Worm (Caenorhabditis elegans) whole organism, L2 larva: ENCODE results near the gene F55C12.19.

Source experiments
- C34F6.9 ChIP-seq: fragments of 150-350 bp; optimal IDR thresholded peaks from 2 replicates; lab custom pipeline; 2014; ENCODE audit warnings: missing biosample characterization, missing genetic modification characterization
- F13H6.1 ChIP-seq: sonication (generic microtip); optimal IDR thresholded peaks from 2 replicates; lab custom pipeline; 2016; ENCODE audit warnings: missing genetic modification characterization, missing compliant biosample characterization
- R02D3.7 ChIP-seq: fragments of 150-350 bp; optimal IDR thresholded peaks from 2 replicates; lab custom pipeline; 2014; ENCODE audit warnings: missing biosample characterization, missing genetic modification characterization
- Y55F3AM.14 ChIP-seq: fragments of 200-800 bp; sonication (Bioruptor generic); optimal IDR thresholded peaks from 2 replicates; lab custom pipeline; 2018; ENCODE audit warnings: mild to moderate bottlenecking, missing genetic modification characterization, missing compliant biosample characterization
- ZK546.5 ChIP-seq: sonication (generic microtip); optimal IDR thresholded peaks from 2 replicates; lab custom pipeline; 2017; ENCODE audit warnings: missing biosample characterization, missing genetic modification characterization
- alr-1 ChIP-seq: fragments of 150-350 bp; optimal IDR thresholded peaks from 2 replicates; lab custom pipeline; 2014; ENCODE audit warnings: missing biosample characterization, missing genetic modification characterization
- aly-2 ChIP-seq: fragments of 150-350 bp; optimal IDR thresholded peaks from 2 replicates; lab custom pipeline; 2014; ENCODE audit warnings: missing biosample characterization, missing genetic modification characterization
- ama-1 ChIP-seq: fragments of 150-350 bp; optimal IDR thresholded peaks from 2 replicates; lab custom pipeline; 2018; ENCODE audit warnings: inconsistent platforms
- blmp-1 ChIP-seq: sonication (generic microtip); optimal IDR thresholded peaks from 2 replicates; lab custom pipeline; 2017; ENCODE audit warnings: missing genetic modification characterization, mild to moderate bottlenecking, missing compliant biosample characterization, antibody characterized with exemption, moderate library complexity; ENCODE audit not compliant: insufficient read depth
- ceh-82 ChIP-seq: fragments of 150-350 bp; optimal IDR thresholded peaks from 2 replicates; lab custom pipeline; 2014; ENCODE audit warnings: missing biosample characterization, missing genetic modification characterization
- crh-2 ChIP-seq: sonication (generic microtip); optimal IDR thresholded peaks from 2 replicates; lab custom pipeline; 2017; ENCODE audit warnings: missing biosample characterization, missing genetic modification characterization
- dmd-4 ChIP-seq: sonication (generic microtip); optimal IDR thresholded peaks from 2 replicates; lab custom pipeline; 2017; ENCODE audit warnings: missing biosample characterization, missing genetic modification characterization
- egl-27 ChIP-seq: sonication (generic microtip); optimal IDR thresholded peaks from 3 replicates; lab custom pipeline; 2017; ENCODE audit warnings: missing biosample characterization, missing genetic modification reagents, missing genetic modification characterization
- elt-1 ChIP-seq: fragments of 150-350 bp; optimal IDR thresholded peaks from 2 replicates; lab custom pipeline; 2014; ENCODE audit warnings: missing biosample characterization, missing genetic modification characterization
- fos-1 ChIP-seq: fragments of 150-350 bp; optimal IDR thresholded peaks from 2 replicates; lab custom pipeline; 2014; ENCODE audit warnings: missing biosample characterization, missing genetic modification characterization
- gmeb-1 ChIP-seq: fragments of 150-350 bp; optimal IDR thresholded peaks from 2 replicates; lab custom pipeline; 2014; ENCODE audit warnings: missing biosample characterization, missing genetic modification characterization
- lin-11 ChIP-seq: fragments of 150-350 bp; sonication (generic microtip); optimal IDR thresholded peaks from 2 replicates; lab custom pipeline; 2014; ENCODE audit warnings: missing biosample characterization, missing genetic modification characterization, inconsistent platforms, mixed read lengths
- lin-39 ChIP-seq: fragments of 150-350 bp; optimal IDR thresholded peaks from 2 replicates; lab custom pipeline; 2014; ENCODE audit warnings: missing biosample characterization, missing genetic modification reagents, missing genetic modification characterization
- lsy-2 ChIP-seq, 2 experiments: fragments of 150-350 bp in 1 of 2; sonication (generic microtip) in 1 of 2; optimal IDR thresholded peaks; 2 replicates each; lab custom pipeline; 2014 to 2017; ENCODE audit warnings: missing biosample characterization in 2 of 2, missing genetic modification characterization in 2 of 2
- mbf-1 ChIP-seq: sonication (generic microtip); optimal IDR thresholded peaks from 2 replicates; lab custom pipeline; 2017; ENCODE audit warnings: missing biosample characterization, missing genetic modification characterization
- mdl-1 ChIP-seq, 2 experiments: fragments of 150-350 bp in 1 of 2; sonication (generic microtip) in 1 of 2; optimal IDR thresholded peaks; 2 replicates each; lab custom pipeline; 2017; ENCODE audit warnings: missing biosample characterization in 2 of 2, missing genetic modification characterization in 2 of 2
- nhr-10 ChIP-seq: sonication (generic microtip); optimal IDR thresholded peaks from 2 replicates; lab custom pipeline; 2017; ENCODE audit warnings: missing biosample characterization, missing genetic modification characterization
- nhr-11 ChIP-seq: fragments of 150-350 bp; optimal IDR thresholded peaks from 2 replicates; lab custom pipeline; 2014; ENCODE audit warnings: missing biosample characterization, missing genetic modification characterization
- nhr-12 ChIP-seq: fragments of 150-350 bp; optimal IDR thresholded peaks from 2 replicates; lab custom pipeline; 2014; ENCODE audit warnings: missing biosample characterization, missing genetic modification characterization
- nhr-129 ChIP-seq: fragments of 150-350 bp; optimal IDR thresholded peaks from 2 replicates; lab custom pipeline; 2014; ENCODE audit warnings: missing biosample characterization, missing genetic modification characterization
- nhr-21 ChIP-seq: fragments of 150-350 bp; optimal IDR thresholded peaks from 2 replicates; lab custom pipeline; 2014; ENCODE audit warnings: missing biosample characterization, missing genetic modification characterization
- nhr-25 ChIP-seq: fragments of 150-350 bp; sonication (generic microtip); optimal IDR thresholded peaks from 3 replicates; lab custom pipeline; 2014; ENCODE audit warnings: missing biosample characterization, missing genetic modification characterization
- nhr-6 ChIP-seq: fragments of 150-350 bp; optimal IDR thresholded peaks from 2 replicates; lab custom pipeline; 2014; ENCODE audit warnings: missing biosample characterization, missing genetic modification characterization
- nhr-77 ChIP-seq: fragments of 150-350 bp; optimal IDR thresholded peaks from 2 replicates; lab custom pipeline; 2014; ENCODE audit warnings: missing biosample characterization, missing genetic modification characterization
- peb-1 ChIP-seq: fragments of 150-350 bp; optimal IDR thresholded peaks from 2 replicates; lab custom pipeline; 2014; ENCODE audit warnings: missing biosample characterization, missing genetic modification characterization
- skn-1 ChIP-seq: sonication (generic microtip); optimal IDR thresholded peaks from 2 replicates; lab custom pipeline; 2017; ENCODE audit warnings: missing biosample characterization, missing genetic modification characterization
- sma-3 ChIP-seq: sonication (generic microtip); optimal IDR thresholded peaks from 2 replicates; lab custom pipeline; 2016; ENCODE audit warnings: missing genetic modification reagents, missing genetic modification characterization, missing compliant biosample characterization
- sma-9 ChIP-seq, 2 experiments: fragments of 150-350 bp in 1 of 2; sonication (generic microtip) in 1 of 2; optimal IDR thresholded peaks; 2 replicates each; lab custom pipeline; 2014 to 2016; ENCODE audit warnings: missing genetic modification characterization in 2 of 2, mild to moderate bottlenecking in 1 of 2, missing biosample characterization in 1 of 2, missing compliant biosample characterization in 1 of 2, missing genetic modification reagents in 1 of 2, moderate library complexity in 1 of 2
- snpc-4 ChIP-seq: fragments of 150-350 bp; optimal IDR thresholded peaks from 2 replicates; lab custom pipeline; 2014; ENCODE audit warnings: missing biosample characterization, missing genetic modification characterization
- unc-55 ChIP-seq: fragments of 150-350 bp; sonication (generic microtip); optimal IDR thresholded peaks from 3 replicates; lab custom pipeline; 2014; ENCODE audit warnings: missing biosample characterization, missing genetic modification reagents, missing genetic modification characterization
- unc-62 ChIP-seq: fragments of 150-350 bp; optimal IDR thresholded peaks from 2 replicates; lab custom pipeline; 2014; ENCODE audit warnings: missing biosample characterization, missing genetic modification reagents, missing genetic modification characterization
- zag-1 ChIP-seq: fragments of 150-350 bp; optimal IDR thresholded peaks from 2 replicates; lab custom pipeline; 2014; ENCODE audit warnings: missing biosample characterization, missing genetic modification characterization
- ztf-4 ChIP-seq: fragments of 150-350 bp; optimal IDR thresholded peaks from 2 replicates; lab custom pipeline; 2014; ENCODE audit warnings: missing biosample characterization, missing genetic modification characterization

The F55C12.19 gene

DNA sequence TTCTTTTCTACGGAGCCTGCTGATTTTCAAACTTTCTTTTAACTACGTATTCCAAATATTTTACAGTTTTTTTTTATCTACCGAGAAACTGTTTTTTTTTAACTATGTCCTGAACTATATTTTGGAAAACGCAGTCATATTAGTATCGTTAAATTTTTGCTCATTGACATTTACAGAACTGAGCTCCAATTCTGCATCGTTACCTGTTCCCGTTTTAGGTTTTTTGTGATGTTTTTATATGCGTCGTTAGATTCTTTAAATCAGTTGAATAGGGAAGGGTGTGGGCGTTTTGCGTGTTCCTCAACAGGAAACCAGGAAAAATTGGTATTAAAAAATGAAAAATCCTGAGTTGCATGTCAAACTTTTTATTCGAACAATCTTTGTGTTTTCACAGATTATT lies 26.9 kb downstream of the F55C12.19 start:
- TF ChIP-seq nhr-12 (tag; lab: Kevin White, UChicago) (no peak), ceh-82 (tag; lab: Kevin White, UChicago) (no peak), nhr-129 (tag; lab: Kevin White, UChicago) (no peak), nhr-21 (no peak), ztf-4 (tag; lab: Kevin White, UChicago) (no peak), nhr-11 (tag; lab: Kevin White, UChicago) (no peak), mdl-1 (tag; optimal IDR thresholded peaks at IDR 0.05; lab: Kevin White, UChicago) (no peak), gmeb-1 (tag; lab: Kevin White, UChicago) (no peak), fos-1 (tag; lab: Kevin White, UChicago) (no peak), blmp-1 (tag; lab: Kevin White, UChicago) (no peak), snpc-4 (tag; lab: Kevin White, UChicago) (no peak)

DNA sequence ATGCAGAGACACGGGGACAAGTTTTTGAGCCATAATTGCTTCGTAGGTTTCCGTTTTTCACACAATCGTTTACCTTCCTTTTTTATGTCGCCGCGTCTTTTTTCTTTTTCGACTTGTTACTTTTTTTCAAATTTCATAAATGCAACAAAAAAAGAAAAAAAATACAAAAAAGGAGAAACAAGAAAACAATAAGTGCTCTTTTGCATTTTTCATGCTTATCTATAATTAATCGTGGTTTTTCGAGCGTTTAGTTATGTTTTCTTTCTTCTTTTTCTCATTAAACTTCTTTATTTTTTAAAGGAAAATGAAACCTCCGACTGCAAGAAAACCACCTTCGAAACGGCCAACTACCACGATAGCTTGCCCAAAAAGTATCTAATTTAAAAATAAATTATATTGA lies 29.9 kb downstream of the F55C12.19 start, which contains the start of gene F59G1.4:
Gene F59G1.4 (plus strand): TSS at position 301 of the 400 bp plus-strand sequence.
- TF ChIP-seq ama-1 (lab: Kevin White, UChicago), result no peak
- no peak for TF ChIP-seq ceh-82 (tag; lab: Kevin White, UChicago)
- TF ChIP-seq Y55F3AM.14, result no peak
- TF ChIP-seq lin-11 (tag; lab: Kevin White, UChicago), result no peak
- TF ChIP-seq lin-39 (tag; lab: Kevin White, UChicago), result no peak
- no peak for TF ChIP-seq skn-1 (tag; lab: Kevin White, UChicago)

- TF ChIP-seq nhr-21 (peak; percentile 23), C34F6.9 (tag; lab: Kevin White, UChicago) (no peak)
Observed at ce11 chrII:5896512-5896911, 30.6 kb downstream of the F55C12.19 start.

ce11 chrII:5899080-5899479 lies 33.1 kb downstream of the F55C12.19 start:
- TF ChIP-seq egl-27, result peak; percentile 26
- TF ChIP-seq lsy-2 (tag; optimal IDR thresholded peaks at IDR 0.05; lab: Kevin White, UChicago), result peak in 1 of 2 experiments; percentile 6
- peak; percentile 19 for TF ChIP-seq F13H6.1 (tag; lab: Kevin White, UChicago)
- TF ChIP-seq nhr-77 (tag; lab: Kevin White, UChicago), result no peak
- peak; percentile 96 for TF ChIP-seq blmp-1 (tag; lab: Kevin White, UChicago)
- TF ChIP-seq unc-55, result no peak
- TF ChIP-seq, all 48 proteins: peak for 4

- TF ChIP-seq zag-1 (tag; lab: Kevin White, UChicago), result no peak
- TF ChIP-seq unc-55, result no peak
- TF ChIP-seq sma-3 (GFP tag; lab: Kevin White, UChicago), result no peak
- no peak for TF ChIP-seq nhr-6 (tag; lab: Kevin White, UChicago)
- no peak for TF ChIP-seq egl-27
- TF ChIP-seq dmd-4 (tag; lab: Kevin White, UChicago), result no peak
- TF ChIP-seq crh-2 (tag; lab: Kevin White, UChicago), result no peak
- peak; percentile 31 for TF ChIP-seq blmp-1 (tag; lab: Kevin White, UChicago)
- TF ChIP-seq fos-1 (tag; lab: Kevin White, UChicago), result peak; percentile 46
Observed at ce11 chrII:5899865-5900486, 34.0 kb downstream of the F55C12.19 start.

ce11 chrII:5901407-5902026 lies 35.6 kb downstream of the F55C12.19 start:
- no peak for TF ChIP-seq nhr-129 (tag; lab: Kevin White, UChicago)
- TF ChIP-seq sma-9 (GFP tag; optimal IDR thresholded peaks at IDR 0.05; lab: Kevin White, UChicago), result peak; percentile 39
- TF ChIP-seq sma-9 (tag; optimal IDR thresholded peaks at IDR 0.05; lab: Kevin White, UChicago), result no peak
- TF ChIP-seq nhr-25 (tag; lab: Kevin White, UChicago), result no peak
- no peak for TF ChIP-seq mbf-1 (tag; lab: Kevin White, UChicago)
- no peak for TF ChIP-seq nhr-77 (tag; lab: Kevin White, UChicago)
- no peak for TF ChIP-seq nhr-6 (tag; lab: Kevin White, UChicago)
- no peak for TF ChIP-seq aly-2 (tag; lab: Kevin White, UChicago)
- no peak for TF ChIP-seq elt-1 (tag; lab: Kevin White, UChicago)
- no peak for TF ChIP-seq lin-11 (tag; lab: Kevin White, UChicago)
- no peak for TF ChIP-seq gmeb-1 (tag; lab: Kevin White, UChicago)
- no peak for TF ChIP-seq sma-3 (GFP tag; lab: Kevin White, UChicago)
- TF ChIP-seq dmd-4 (tag; lab: Kevin White, UChicago), result no peak
- no peak for TF ChIP-seq skn-1 (tag; lab: Kevin White, UChicago)
- TF ChIP-seq R02D3.7 (tag; lab: Kevin White, UChicago), result no peak
- no peak for TF ChIP-seq alr-1
- TF ChIP-seq ZK546.5, result no peak
- TF ChIP-seq ama-1 (lab: Kevin White, UChicago), result no peak
- TF ChIP-seq zag-1 (tag; lab: Kevin White, UChicago), result peak; percentile 39
- TF ChIP-seq egl-27, result peak; percentile 22
- no peak for TF ChIP-seq crh-2 (tag; lab: Kevin White, UChicago)
- no peak for TF ChIP-seq ztf-4 (tag; lab: Kevin White, UChicago)
- no peak for TF ChIP-seq nhr-12 (tag; lab: Kevin White, UChicago)
- TF ChIP-seq fos-1 (tag; lab: Kevin White, UChicago), result peak; percentile 38
- peak; percentile 46 for TF ChIP-seq peb-1 (tag; lab: Kevin White, UChicago)
- no peak for TF ChIP-seq ceh-82 (tag; lab: Kevin White, UChicago)
- no peak for TF ChIP-seq unc-62 (GFP tag; lab: Kevin White, UChicago)
- no peak for TF ChIP-seq nhr-10
